Worm (Caenorhabditis elegans) whole organism, L4 larva: ENCODE results near the gene ubxn-4.

ENCODE experiments used
- D1046.2 ChIP-seq: fragments of 200-800 bp; sonication (Bioruptor generic); IDR thresholded peaks from 2 replicates; pipeline ENCODE4 v1.3.6; 2022; ENCODE audit warnings: missing genetic modification characterization, missing compliant biosample characterization
- F10B5.3 ChIP-seq: sonication (generic microtip); optimal IDR thresholded peaks from 2 replicates; lab custom pipeline; 2016; ENCODE audit warnings: mild to moderate bottlenecking, missing genetic modification characterization, missing compliant biosample characterization
- F37D6.2 ChIP-seq: sonication (generic microtip); optimal IDR thresholded peaks from 2 replicates; lab custom pipeline; 2016; ENCODE audit warnings: mild to moderate bottlenecking, missing genetic modification characterization, missing compliant biosample characterization
- F44E2.7 ChIP-seq: fragments of 200-800 bp; sonication (Bioruptor generic); IDR thresholded peaks from 2 replicates; pipeline ENCODE4 v2.1.2; 2022; ENCODE audit warnings: missing genetic modification characterization, missing compliant biosample characterization
- T20F7.1 ChIP-seq: fragments of 200-800 bp; sonication (Bioruptor generic); optimal IDR thresholded peaks from 2 replicates; lab custom pipeline; 2018; ENCODE audit warnings: mild to moderate bottlenecking, missing genetic modification characterization, missing compliant biosample characterization
- Y75B8A.6 ChIP-seq: fragments of 200-800 bp; sonication (Bioruptor generic); IDR thresholded peaks from 2 replicates; pipeline ENCODE4 v1.3.6; 2022; ENCODE audit warnings: missing genetic modification reagents, missing genetic modification characterization, missing compliant biosample characterization
- ZK337.2 ChIP-seq: fragments of 200-800 bp; sonication (Bioruptor generic); IDR thresholded peaks from 2 replicates; pipeline ENCODE4 v1.3.6; 2022; ENCODE audit warnings: missing genetic modification reagents, missing genetic modification characterization, missing compliant biosample characterization
- aha-1 ChIP-seq: fragments of 150-350 bp; peaks from one replicate; lab custom pipeline; 2014; ENCODE audit warnings: missing biosample characterization, missing genetic modification characterization
- ama-1 ChIP-seq: fragments of 150-350 bp; optimal IDR thresholded peaks from 2 replicates; lab custom pipeline; 2014; ENCODE audit warnings: inconsistent platforms, mixed read lengths
- attf-4 ChIP-seq: sonication (generic microtip); optimal IDR thresholded peaks from 3 replicates; lab custom pipeline; 2017; ENCODE audit warnings: missing biosample characterization, missing genetic modification characterization
- ceh-44 ChIP-seq: fragments of 200-800 bp; sonication (Bioruptor generic); IDR thresholded peaks from 2 replicates; pipeline ENCODE4 v1.3.6; 2022; ENCODE audit warnings: missing genetic modification reagents, missing genetic modification characterization, missing compliant biosample characterization
- ces-1 ChIP-seq: fragments of 150-350 bp; sonication (generic microtip); optimal IDR thresholded peaks from 4 replicates; lab custom pipeline; 2014; ENCODE audit warnings: missing biosample characterization, missing genetic modification reagents, missing genetic modification characterization
- daf-19 ChIP-seq: fragments of 200-800 bp; sonication (Bioruptor generic); conservative IDR thresholded peaks from 2 replicates; pipeline ENCODE4 v1.3.6; 2022; ENCODE audit warnings: missing genetic modification characterization, missing compliant biosample characterization
- duxl-1 ChIP-seq: sonication (generic microtip); optimal IDR thresholded peaks from 2 replicates; lab custom pipeline; 2016; ENCODE audit warnings: mild to moderate bottlenecking, missing genetic modification characterization, moderate library complexity, missing compliant biosample characterization; ENCODE audit not compliant: poor library complexity
- hlh-30 ChIP-seq: sonication (generic microtip); optimal IDR thresholded peaks from 2 replicates; lab custom pipeline; 2017; ENCODE audit warnings: antibody characterized with exemption, mild to moderate bottlenecking, missing genetic modification characterization, missing compliant biosample characterization; ENCODE audit not compliant: insufficient read depth
- hmg-1.1 ChIP-seq: fragments of 200-800 bp; sonication (Bioruptor generic); IDR thresholded peaks from 2 replicates; pipeline ENCODE4 v1.3.6; 2022; ENCODE audit warnings: missing genetic modification reagents, missing genetic modification characterization, missing compliant biosample characterization
- jun-1 ChIP-seq: fragments of 150-350 bp; optimal IDR thresholded peaks from 2 replicates; lab custom pipeline; 2014; ENCODE audit warnings: missing biosample characterization, missing genetic modification reagents, missing genetic modification characterization
- lin-13 ChIP-seq: fragments of 150-350 bp; optimal IDR thresholded peaks from 2 replicates; lab custom pipeline; 2014; ENCODE audit warnings: missing biosample characterization, missing genetic modification reagents, missing genetic modification characterization
- lin-29 ChIP-seq: fragments of 200-800 bp; sonication (Bioruptor generic); IDR thresholded peaks from 2 replicates; pipeline ENCODE4 v1.3.6; 2022; ENCODE audit warnings: missing genetic modification reagents, missing genetic modification characterization, missing compliant biosample characterization
- lin-38 ChIP-seq: fragments of 200-800 bp; sonication (Bioruptor generic); IDR thresholded peaks from 2 replicates; pipeline ENCODE4 v1.3.6; 2022; ENCODE audit warnings: missing genetic modification reagents, missing genetic modification characterization, missing compliant biosample characterization
- nhr-25 ChIP-seq: sonication (generic microtip); optimal IDR thresholded peaks from 2 replicates; lab custom pipeline; 2017; ENCODE audit warnings: missing genetic modification characterization, mild to moderate bottlenecking, missing compliant biosample characterization, antibody characterized with exemption, moderate library complexity, borderline replicate concordance; ENCODE audit not compliant: insufficient read depth
- nhr-28 ChIP-seq: fragments of 150-350 bp; optimal IDR thresholded peaks from 2 replicates; lab custom pipeline; 2014; ENCODE audit warnings: missing biosample characterization, missing genetic modification characterization
- nhr-41 ChIP-seq: fragments of 200-800 bp; sonication (Bioruptor generic); IDR thresholded peaks from 2 replicates; pipeline ENCODE4 v1.3.6; 2022; ENCODE audit warnings: missing genetic modification reagents, missing genetic modification characterization, missing compliant biosample characterization
- nhr-42 ChIP-seq: fragments of 200-800 bp; sonication (Bioruptor generic); IDR thresholded peaks from 2 replicates; pipeline ENCODE4 v1.3.6; 2022; ENCODE audit warnings: missing genetic modification characterization, missing compliant biosample characterization
- nhr-48 ChIP-seq: sonication (generic microtip); optimal IDR thresholded peaks from 2 replicates; lab custom pipeline; 2016; ENCODE audit warnings: mild to moderate bottlenecking, missing genetic modification characterization, missing compliant biosample characterization
- nhr-77 ChIP-seq: fragments of 150-350 bp; optimal IDR thresholded peaks from 2 replicates; lab custom pipeline; 2014; ENCODE audit warnings: missing biosample characterization, missing genetic modification characterization
- php-3 ChIP-seq: fragments of 200-800 bp; sonication (Bioruptor generic); IDR thresholded peaks from 2 replicates; pipeline ENCODE4 v1.3.6; 2022; ENCODE audit warnings: missing genetic modification reagents, missing genetic modification characterization, missing compliant biosample characterization
- sdz-12 ChIP-seq: fragments of 200-800 bp; sonication (Bioruptor generic); optimal IDR thresholded peaks from 2 replicates; lab custom pipeline; 2018; ENCODE audit warnings: mild to moderate bottlenecking, missing genetic modification characterization, missing compliant biosample characterization
- set-16 ChIP-seq: fragments of 200-800 bp; sonication (Bioruptor generic); IDR thresholded peaks from 2 replicates; pipeline ENCODE4 v1.3.6; 2022; ENCODE audit warnings: missing genetic modification reagents, missing genetic modification characterization, missing compliant biosample characterization
- unc-130 ChIP-seq: sonication (generic microtip); optimal IDR thresholded peaks from 2 replicates; lab custom pipeline; 2016; ENCODE audit warnings: missing genetic modification reagents, missing genetic modification characterization, missing compliant biosample characterization
- unc-62 ChIP-seq, 3 experiments: fragments of 150-350 bp in 1 of 3; sonication (generic microtip); optimal IDR thresholded peaks in 2 of 3; peaks in 1 of 3; 1 replicate in 1 of 3; 2 replicates in 2 of 3; lab custom pipeline; 2014 to 2017; ENCODE audit warnings: missing biosample characterization in 3 of 3, missing genetic modification characterization in 3 of 3, missing genetic modification reagents in 3 of 3, missing genotype in 1 of 3
- zip-2 ChIP-seq: fragments of 150-350 bp; optimal IDR thresholded peaks from 2 replicates; lab custom pipeline; 2014; ENCODE audit warnings: missing biosample characterization, missing genetic modification characterization
- ztf-7 ChIP-seq: fragments of 150-350 bp; optimal IDR thresholded peaks from 2 replicates; lab custom pipeline; 2014; ENCODE audit warnings: missing biosample characterization, missing genetic modification characterization

Gene ubxn-4

DNA sequence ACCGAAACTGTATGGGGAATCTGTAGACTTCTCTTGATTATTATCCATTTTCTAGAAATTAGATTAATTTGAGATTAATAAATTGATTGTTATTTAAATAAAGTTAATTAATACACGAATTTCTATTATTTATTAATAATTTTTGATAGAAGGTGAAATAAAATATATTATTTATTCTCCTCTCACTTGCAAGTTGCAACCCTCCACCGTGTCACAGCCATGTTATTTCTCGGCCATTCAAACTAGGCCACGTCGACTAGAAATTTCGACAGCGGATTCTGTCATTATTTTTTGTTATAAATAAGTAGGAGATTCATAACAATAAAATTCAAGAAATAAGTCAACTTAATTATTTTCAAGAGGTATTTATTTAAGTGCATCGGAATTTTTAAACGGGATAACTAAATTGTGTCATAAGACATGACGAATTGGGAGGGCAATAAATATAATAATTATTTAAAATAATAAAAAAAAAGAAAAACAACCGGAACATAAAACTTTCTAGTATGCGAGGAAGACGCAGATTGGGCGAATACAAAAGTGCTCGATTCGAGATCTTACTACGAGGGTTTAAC, 38.3 kb upstream of the ubxn-4 start, which contains the start of gene ufbp-1 (continued):
- peak; percentile 60 for TF ChIP-seq duxl-1 (tag; lab: Kevin White, UChicago)
- peak; percentile 14; the same call in 1 of the 2 replicates for TF ChIP-seq ceh-44
- TF ChIP-seq ama-1 (lab: Kevin White, UChicago): peak; percentile 65
- TF ChIP-seq ZK337.2: peak; percentile 37; the same call in 1 of the 2 replicates
- peak; percentile 78; the same call in 1 of the 2 replicates for TF ChIP-seq nhr-41 (GFP tag; lab: Robert Waterston, UW)
- TF ChIP-seq ces-1 (GFP tag; lab: Kevin White, UChicago): no peak
- TF ChIP-seq unc-130 (GFP tag; lab: Kevin White, UChicago): peak; percentile 58
- TF ChIP-seq F44E2.7 (GFP tag; lab: Robert Waterston, UW): no peak
- no peak for TF ChIP-seq set-16 (GFP tag; lab: Robert Waterston, UW)
- peak; percentile 70 for TF ChIP-seq hmg-1.1
- peak; percentile 18 for TF ChIP-seq nhr-48
- TF ChIP-seq F10B5.3 (tag; lab: Kevin White, UChicago): no peak
- peak; percentile 87 for TF ChIP-seq T20F7.1 (GFP tag; lab: Kevin White, UChicago)
- TF ChIP-seq nhr-77 (tag; lab: Kevin White, UChicago): no peak

DNA sequence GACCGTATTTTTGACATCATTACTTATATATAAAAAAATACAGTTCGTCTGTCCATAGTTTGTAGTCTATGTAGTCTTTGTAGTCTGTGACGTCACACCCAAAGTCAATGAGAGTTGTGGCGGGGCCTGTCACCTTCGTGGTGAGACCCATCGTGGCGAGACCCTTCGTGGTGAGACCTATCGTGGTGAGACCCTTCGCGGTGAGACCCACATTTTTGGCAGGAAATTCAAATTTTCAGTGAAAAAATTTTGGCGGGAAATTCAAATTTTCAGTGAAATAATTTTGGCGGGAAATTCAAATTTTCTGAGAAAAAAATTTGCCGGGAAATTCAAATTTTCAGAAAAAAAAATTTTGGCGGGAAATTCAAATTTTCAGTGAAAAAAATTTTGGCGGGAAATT, 35.9 kb upstream of the ubxn-4 start:
- TF ChIP-seq nhr-42: 0 out of 2 replicates have a peak, but pooled peaks have one; percentile 28
- TF ChIP-seq D1046.2: 0 out of 2 replicates have a peak, but pooled peaks have one; percentile 16
- TF ChIP-seq lin-38: peak; percentile 10; the same call in 1 of the 2 replicates
- TF ChIP-seq, all 104 proteins: peak for 3; not testable (repeated sequence) for 101

DNA sequence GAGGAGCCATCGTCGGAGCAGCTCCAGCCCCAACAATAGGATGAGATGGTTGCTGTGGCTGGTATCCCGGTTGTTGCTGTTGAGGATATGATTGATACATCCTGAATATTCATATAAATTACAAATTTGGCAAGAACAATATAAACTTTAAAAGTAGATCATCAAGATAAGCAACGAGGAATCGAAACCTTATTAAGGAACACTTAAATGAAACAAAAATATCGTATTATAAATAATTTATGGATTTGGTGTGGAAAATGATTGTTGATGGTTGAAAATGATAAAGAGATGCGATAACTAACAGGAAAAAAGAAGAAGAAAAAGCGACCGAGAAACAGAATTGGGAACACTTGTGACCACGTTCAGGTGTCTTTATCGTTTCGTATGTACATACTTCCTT, 34.0 kb upstream of the ubxn-4 start, which contains the start of gene pqn-96:
pqn-96 (minus strand) TSS at position 101 of the 400 bp plus-strand sequence.
- TF ChIP-seq sdz-12 (GFP tag; lab: Kevin White, UChicago): no peak
- no peak for TF ChIP-seq attf-4
- no peak for TF ChIP-seq php-3 (GFP tag; lab: Robert Waterston, UW)
- no peak for TF ChIP-seq set-16 (GFP tag; lab: Robert Waterston, UW)
- TF ChIP-seq zip-2 (tag; lab: Kevin White, UChicago): no peak
- peak; percentile 17 for TF ChIP-seq hlh-30 (tag; lab: Kevin White, UChicago)
- TF ChIP-seq nhr-28 (tag; lab: Kevin White, UChicago): peak; percentile 17
- no peak for TF ChIP-seq Y75B8A.6 (GFP tag; lab: Robert Waterston, UW)

DNA sequence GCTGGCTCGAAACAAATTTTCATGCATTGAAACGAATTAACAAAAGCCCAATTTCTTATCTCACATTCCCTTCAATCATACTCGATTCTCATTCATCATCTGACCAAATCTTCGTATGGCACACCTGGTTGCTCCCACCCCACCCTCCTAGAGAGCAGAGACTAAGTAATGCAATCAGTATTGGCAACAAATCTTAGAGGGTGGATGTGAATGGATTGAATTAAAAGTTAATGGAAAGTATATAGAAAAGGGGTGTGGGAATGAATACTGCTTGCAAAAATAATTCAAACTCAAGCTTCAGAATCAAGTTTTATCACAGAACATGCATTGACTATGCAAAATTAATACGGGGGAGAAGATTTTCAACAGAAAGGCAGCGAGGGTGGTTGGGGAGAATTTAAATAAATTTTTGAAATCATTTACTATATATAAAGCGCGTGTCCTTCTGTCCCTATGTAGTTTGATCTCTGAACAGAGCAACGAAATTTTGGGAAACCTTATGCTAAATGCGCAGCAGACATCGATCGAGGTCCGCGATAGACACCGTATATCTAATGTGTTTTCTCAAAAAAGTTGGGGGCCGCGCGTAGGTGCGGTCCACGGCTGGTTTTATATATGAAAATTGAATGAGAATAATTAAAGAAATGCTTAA, 32.5 kb upstream of the ubxn-4 start:
- TF ChIP-seq unc-62 (GFP tag; optimal IDR thresholded peaks at IDR 0.05 in 1 of 2; lab: Kevin White, UChicago): peak in 1 of 2 experiments; percentile 60
- TF ChIP-seq unc-62 (tag; optimal IDR thresholded peaks at IDR 0.05; lab: Kevin White, UChicago): no peak
- TF ChIP-seq aha-1 (tag; lab: Kevin White, UChicago): peak; percentile 70
- no peak for TF ChIP-seq php-3 (GFP tag; lab: Robert Waterston, UW)
- no peak for TF ChIP-seq nhr-25
- TF ChIP-seq nhr-41 (GFP tag; lab: Robert Waterston, UW): no peak

DNA sequence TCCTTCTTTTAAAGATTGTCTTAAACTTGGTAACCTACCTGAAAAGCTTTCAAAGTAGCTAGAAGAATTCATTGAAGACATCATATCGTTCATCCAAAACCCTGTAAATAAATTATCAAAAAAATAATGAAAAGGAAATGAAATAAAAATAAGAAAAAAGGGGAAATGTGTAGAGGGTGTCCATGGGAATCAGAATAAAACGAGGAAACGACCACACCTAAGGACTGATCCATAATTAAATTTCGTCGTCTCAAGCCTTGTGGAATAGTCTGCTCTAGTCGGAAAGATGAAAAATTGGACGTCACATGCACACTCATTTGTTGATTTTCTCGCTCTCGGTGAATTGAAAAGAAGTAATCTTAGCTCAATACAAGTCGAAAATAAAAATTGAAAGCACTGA, 29.7 kb upstream of the ubxn-4 start, which contains the start of gene ZK1236.9:
ZK1236.9 (minus strand) TSS at position 101 of the 400 bp plus-strand sequence.
- TF ChIP-seq ztf-7 (tag; lab: Kevin White, UChicago) (no peak), lin-29 (GFP tag; lab: Robert Waterston, UW) (no peak), daf-19 (GFP tag; lab: Robert Waterston, UW) (no peak), ces-1 (GFP tag; lab: Kevin White, UChicago) (no peak), F37D6.2 (tag; lab: Kevin White, UChicago) (no peak), lin-13 (GFP tag; lab: Kevin White, UChicago) (no peak), jun-1 (tag; lab: Kevin White, UChicago) (no peak)
